Fruit fly (Drosophila melanogaster): ENCODE measurements around the gene CG5500.
A peak's percentile ranks its signal among the peaks of the same experiment; 100 is the strongest.

DNA sequence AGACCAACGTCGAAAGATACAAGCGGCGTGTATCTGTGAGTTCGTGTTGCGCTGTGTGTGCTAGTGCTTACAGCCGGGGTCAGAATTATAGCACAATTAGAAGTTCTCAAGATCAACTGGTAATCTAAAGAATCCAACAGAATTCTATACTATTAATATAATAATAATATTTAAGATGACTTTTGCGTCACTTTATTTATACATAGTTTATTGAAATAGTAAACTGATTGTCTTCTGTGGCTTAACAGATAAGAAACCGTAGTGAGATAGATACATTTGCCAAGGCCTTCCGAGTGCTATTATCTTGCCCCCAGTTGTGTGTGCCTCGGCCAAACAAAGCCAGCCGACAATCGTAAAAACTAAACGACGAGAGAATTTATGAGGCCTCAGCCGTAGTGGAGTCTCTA, 9.9 kb downstream of the CG5500 start:
- TF ChIP-seq CG10631 (GFP tag; optimal IDR thresholded peaks at IDR 0.05) (peak; percentile 84), Blimp-1 (GFP tag; optimal IDR thresholded peaks at IDR 0.05) (no peak), Hr4 (GFP tag; optimal IDR thresholded peaks at IDR 0.05) (peak; percentile 30), fd85E (GFP tag; optimal IDR thresholded peaks at IDR 0.05) (no peak), CG7368 (GFP tag; optimal IDR thresholded peaks at IDR 0.05) (peak; percentile 44), achi (GFP tag; optimal IDR thresholded peaks at IDR 0.05) (peak; percentile 79), Eip78C (GFP tag) (peak; percentile 85), Lpt (GFP tag; optimal IDR thresholded peaks at IDR 0.05) (peak; percentile 76), svp (GFP tag) (peak; percentile 52), Met (GFP tag; optimal IDR thresholded peaks at IDR 0.05) (peak; percentile 41), OdsH (GFP tag; optimal IDR thresholded peaks at IDR 0.05) (peak; percentile 74)
